Fruit fly (Drosophila melanogaster) whole organism, wandering third instar larva: ENCODE results near the gene Tl.

ENCODE experiments used
- Abd-B ChIP-seq: fragments of >200 bp; optimal IDR thresholded peaks from 2 replicates; lab custom pipeline; 2017; ENCODE audit warnings: missing biosample characterization, missing genetic modification characterization
- CG32264 ChIP-seq: fragments of 200-800 bp; sonication (Bioruptor generic); optimal IDR thresholded peaks from 2 replicates; lab custom pipeline; 2016; ENCODE audit warnings: missing biosample characterization, missing genetic modification characterization
- CG9705 ChIP-seq: fragments of 200-800 bp; sonication (Bioruptor generic); optimal IDR thresholded peaks from 2 replicates; lab custom pipeline; 2018; ENCODE audit warnings: missing biosample characterization, mild to moderate bottlenecking, missing genetic modification characterization
- CrebA ChIP-seq: fragments of 200-800 bp; sonication (Bioruptor generic); optimal IDR thresholded peaks from 2 replicates; lab custom pipeline; 2016; ENCODE audit warnings: missing biosample characterization, mild to moderate bottlenecking, missing genetic modification characterization, borderline replicate concordance
- Dfd ChIP-seq: fragments of >200 bp; optimal IDR thresholded peaks from 2 replicates; lab custom pipeline; 2017; ENCODE audit warnings: missing biosample characterization, missing genetic modification characterization
- Dif ChIP-seq: fragments of 200-275, 200-300 bp; sonication (Bioruptor generic); optimal IDR thresholded peaks from 2 replicates; lab custom pipeline; 2018; ENCODE audit warnings: missing biosample characterization, missing genetic modification characterization; ENCODE audit not compliant: partially characterized antibody
- GATAd ChIP-seq: sonication (Bioruptor generic); optimal IDR thresholded peaks from 2 replicates; lab custom pipeline; 2016; ENCODE audit warnings: missing biosample characterization, missing genetic modification characterization
- HLH106 ChIP-seq: fragments of 200-800 bp; optimal IDR thresholded peaks from 3 replicates; lab custom pipeline; 2019; ENCODE audit warnings: missing biosample characterization, mild to moderate bottlenecking, missing genetic modification characterization, moderate library complexity
- Hnf4 ChIP-seq: fragments of 200-800 bp; sonication (Bioruptor generic); optimal IDR thresholded peaks from 2 replicates; lab custom pipeline; 2016; ENCODE audit warnings: missing biosample characterization, mild to moderate bottlenecking, missing genetic modification characterization
- Hr78 ChIP-seq: fragments of >200 bp; optimal IDR thresholded peaks from 2 replicates; lab custom pipeline; 2017; ENCODE audit warnings: missing biosample characterization, missing genetic modification characterization
- Hr83 ChIP-seq: fragments of 200-300 bp; sonication (Bioruptor generic); optimal IDR thresholded peaks from 2 replicates; lab custom pipeline; 2016; ENCODE audit warnings: missing biosample characterization, mild to moderate bottlenecking, missing genetic modification characterization, moderate library complexity; ENCODE audit not compliant: poor library complexity, severe bottlenecking
- Jra ChIP-seq: sonication (Bioruptor generic); optimal IDR thresholded peaks from 2 replicates; lab custom pipeline; 2016; ENCODE audit warnings: missing biosample characterization, missing genetic modification characterization
- Mio ChIP-seq: sonication (Bioruptor generic); optimal IDR thresholded peaks from 2 replicates; lab custom pipeline; 2016; ENCODE audit warnings: missing biosample characterization, missing genetic modification characterization
- Myc ChIP-seq: fragments of >200 bp; optimal IDR thresholded peaks from 2 replicates; lab custom pipeline; 2017
- N ChIP-seq: fragments of >200 bp; optimal IDR thresholded peaks from 2 replicates; lab custom pipeline; 2018; ENCODE audit warnings: missing biosample characterization, missing external identifiers, missing genetic modification characterization
- OdsH ChIP-seq: fragments of 200-800 bp; sonication (Bioruptor generic); optimal IDR thresholded peaks from 2 replicates; lab custom pipeline; 2016; ENCODE audit warnings: missing biosample characterization, mild to moderate bottlenecking, missing genetic modification characterization
- Rel ChIP-seq, 2 experiments: fragments of 200-800 bp; sonication (Bioruptor generic) in 1 of 2; optimal IDR thresholded peaks; 2 replicates in 1 of 2; 3 replicates in 1 of 2; lab custom pipeline; 2016 to 2019; ENCODE audit warnings: mild to moderate bottlenecking in 2 of 2, missing biosample characterization in 2 of 2, missing genetic modification characterization in 2 of 2, moderate library complexity in 1 of 2
- Sp1 ChIP-seq: fragments of 200-800 bp; sonication (Bioruptor generic); optimal IDR thresholded peaks from 3 replicates; lab custom pipeline; 2019; ENCODE audit warnings: missing biosample characterization, mild to moderate bottlenecking, missing genetic modification characterization, moderate library complexity
- Vsx2 ChIP-seq: fragments of 200-300, 225-300 bp; sonication (Bioruptor generic); optimal IDR thresholded peaks from 2 replicates; lab custom pipeline; 2018; ENCODE audit warnings: missing biosample characterization, missing genetic modification characterization; ENCODE audit not compliant: partially characterized antibody
- br ChIP-seq: fragments of 200-800 bp; sonication (Bioruptor generic); optimal IDR thresholded peaks from 2 replicates; lab custom pipeline; 2016; ENCODE audit warnings: missing biosample characterization, missing genetic modification characterization
- brk ChIP-seq: fragments of 200-800 bp; sonication (Bioruptor generic); optimal IDR thresholded peaks from 2 replicates; lab custom pipeline; 2016; ENCODE audit warnings: missing biosample characterization, mild to moderate bottlenecking, missing genetic modification characterization
- dl ChIP-seq, 2 experiments: fragments of 175-275, 200-275 bp in 1 of 2; fragments of 200-275 bp in 1 of 2; sonication (Bioruptor generic); optimal IDR thresholded peaks; lab custom pipeline; 2018; ENCODE audit warnings: mild to moderate bottlenecking in 2 of 2, missing biosample characterization in 2 of 2, missing genetic modification characterization in 2 of 2, moderate library complexity in 2 of 2; ENCODE audit not compliant: partially characterized antibody in 2 of 2, insufficient read depth in 1 of 2
- dmrt93B ChIP-seq: fragments of 200-800 bp; sonication (Bioruptor generic); optimal IDR thresholded peaks from 2 replicates; lab custom pipeline; 2018; ENCODE audit warnings: missing biosample characterization, mild to moderate bottlenecking, missing genetic modification characterization
- dsf ChIP-seq: sonication (Bioruptor generic); optimal IDR thresholded peaks from 2 replicates; lab custom pipeline; 2016; ENCODE audit warnings: missing biosample characterization, missing genetic modification characterization, borderline replicate concordance
- ey ChIP-seq: fragments of 200-800 bp; sonication (Bioruptor generic); optimal IDR thresholded peaks from 2 replicates; lab custom pipeline; 2016; ENCODE audit warnings: missing biosample characterization, missing genetic modification characterization
- foxo ChIP-seq, 2 experiments: fragments of 200-800 bp; sonication (Bioruptor generic); optimal IDR thresholded peaks; 2 replicates in 1 of 2; 3 replicates in 1 of 2; lab custom pipeline; 2016 to 2017; ENCODE audit warnings: missing biosample characterization in 2 of 2, missing genetic modification characterization in 2 of 2
- fru ChIP-seq: fragments of 200-800 bp; sonication (Bioruptor generic); optimal IDR thresholded peaks from 3 replicates; lab custom pipeline; 2016; ENCODE audit warnings: missing biosample characterization, mild to moderate bottlenecking, missing genetic modification characterization
- h ChIP-seq: fragments of 200-800 bp; sonication (Bioruptor generic); optimal IDR thresholded peaks from 3 replicates; lab custom pipeline; 2016; ENCODE audit warnings: missing biosample characterization, mild to moderate bottlenecking, missing genetic modification characterization
- jim ChIP-seq: fragments of 175-275, 200-325 bp; sonication (Bioruptor generic); optimal IDR thresholded peaks from 2 replicates; lab custom pipeline; 2016; ENCODE audit warnings: missing biosample characterization, mild to moderate bottlenecking, missing genetic modification characterization
- lola ChIP-seq: fragments of >200 bp; optimal IDR thresholded peaks from 2 replicates; lab custom pipeline; 2017; ENCODE audit warnings: missing biosample characterization, missing genetic modification characterization
- pan ChIP-seq: fragments of >200 bp; optimal IDR thresholded peaks from 2 replicates; lab custom pipeline; 2017
- psq ChIP-seq: fragments of 200-800 bp; sonication (Bioruptor generic); optimal IDR thresholded peaks from 3 replicates; lab custom pipeline; 2017; ENCODE audit warnings: missing biosample characterization, mild to moderate bottlenecking, missing genetic modification characterization, moderate library complexity
- rgr ChIP-seq: fragments of 200-800 bp; sonication (Bioruptor generic); optimal IDR thresholded peaks from 3 replicates; lab custom pipeline; 2016; ENCODE audit warnings: missing biosample characterization, mild to moderate bottlenecking, missing genetic modification characterization
- sage ChIP-seq: fragments of 200-800 bp; sonication (Bioruptor generic); optimal IDR thresholded peaks from 2 replicates; lab custom pipeline; 2016; ENCODE audit warnings: missing biosample characterization, mild to moderate bottlenecking, missing genetic modification characterization
- sv ChIP-seq: fragments of 200-800 bp; sonication (Bioruptor generic); optimal IDR thresholded peaks from 3 replicates; lab custom pipeline; 2016; ENCODE audit warnings: missing biosample characterization, missing genetic modification characterization
- tai ChIP-seq: sonication (Bioruptor generic); optimal IDR thresholded peaks from 2 replicates; lab custom pipeline; 2016; ENCODE audit warnings: missing biosample characterization, missing genetic modification characterization
- usp ChIP-seq: fragments of >200 bp; optimal IDR thresholded peaks from 2 replicates; lab custom pipeline; 2017; ENCODE audit warnings: missing biosample characterization, missing genetic modification characterization
- woc ChIP-seq: sonication (Bioruptor generic); optimal IDR thresholded peaks from 2 replicates; lab custom pipeline; 2016; ENCODE audit warnings: missing biosample characterization, mild to moderate bottlenecking, missing genetic modification characterization

Tl gene

dm6 chr3R:26882230-26883014 is 83.6 kb downstream of the Tl start:
- no peak for TF ChIP-seq rgr (GFP tag; lab: Kevin White, UChicago)
- no peak for TF ChIP-seq CG9705 (GFP tag; lab: Kevin White, UChicago)
- peak; percentile 29 for TF ChIP-seq fru (GFP tag; lab: Kevin White, UChicago)
- no peak for TF ChIP-seq Myc (lab: Kevin White, UChicago)
- peak; percentile 0 for TF ChIP-seq psq
- no peak for TF ChIP-seq Dfd (GFP tag; lab: Kevin White, UChicago)
- TF ChIP-seq sv (GFP tag; lab: Kevin White, UChicago), result no peak
- no peak for TF ChIP-seq sage
- no peak for TF ChIP-seq tai
- TF ChIP-seq woc (GFP tag; lab: Kevin White, UChicago), result peak; percentile 22
- TF ChIP-seq HLH106 (tag; lab: Kevin White, UChicago), result peak; percentile 29
- no peak for TF ChIP-seq Vsx2
- TF ChIP-seq dsf, result no peak
- TF ChIP-seq brk (GFP tag; lab: Kevin White, UChicago), result peak; percentile 48
- TF ChIP-seq Hr83 (GFP tag; lab: Kevin White, UChicago), result no peak
- TF ChIP-seq foxo (GFP tag; optimal IDR thresholded peaks at IDR 0.05; lab: Kevin White, UChicago), result peak in 1 of 2 experiments; percentile 40
- TF ChIP-seq usp (GFP tag; lab: Kevin White, UChicago), result no peak
- no peak for TF ChIP-seq N (GFP tag; lab: Kevin White, UChicago)
- TF ChIP-seq ey (GFP tag; lab: Kevin White, UChicago), result peak; percentile 11
- TF ChIP-seq lola (GFP tag; lab: Kevin White, UChicago), result no peak
- no peak for TF ChIP-seq Rel (GFP tag; optimal IDR thresholded peaks at IDR 0.05; lab: Kevin White, UChicago)
- no peak for TF ChIP-seq Rel (tag; optimal IDR thresholded peaks at IDR 0.05; lab: Kevin White, UChicago)
- TF ChIP-seq Dif (GFP tag; lab: Kevin White, UChicago), result no peak
- TF ChIP-seq Sp1, result no peak
- no peak for TF ChIP-seq Hnf4 (GFP tag; lab: Kevin White, UChicago)
- TF ChIP-seq dl (GFP tag; optimal IDR thresholded peaks at IDR 0.05; lab: Kevin White, UChicago; ENCODE audit: insufficient read depth in 1 of 2, partially characterized antibody in 2 of 2), result no peak
- TF ChIP-seq OdsH (GFP tag; lab: Kevin White, UChicago), result no peak
- no peak for TF ChIP-seq jim (GFP tag; lab: Kevin White, UChicago)
- no peak for TF ChIP-seq pan
- peak; percentile 27 for TF ChIP-seq h (GFP tag; lab: Kevin White, UChicago)
- TF ChIP-seq Hr78, result no peak
- TF ChIP-seq Mio (GFP tag; lab: Kevin White, UChicago), result no peak
- TF ChIP-seq CG32264 (GFP tag; lab: Kevin White, UChicago), result no peak
- TF ChIP-seq Jra (GFP tag; lab: Kevin White, UChicago), result no peak

dm6 chr3R:26883015-26883292 is 84.1 kb downstream of the Tl start:
- TF ChIP-seq Sp1, result no peak

dm6 chr3R:26885192-26885591 is 86.4 kb downstream of the Tl start:
- TF ChIP-seq sv (GFP tag; lab: Kevin White, UChicago), result no peak
- TF ChIP-seq CG32264 (GFP tag; lab: Kevin White, UChicago), result no peak
- no peak for TF ChIP-seq psq
- TF ChIP-seq N (GFP tag; lab: Kevin White, UChicago), result no peak
- TF ChIP-seq Hr83 (GFP tag; lab: Kevin White, UChicago), result no peak
- no peak for TF ChIP-seq Sp1
- TF ChIP-seq woc (GFP tag; lab: Kevin White, UChicago), result no peak
- TF ChIP-seq sage, result no peak
- no peak for TF ChIP-seq ey (GFP tag; lab: Kevin White, UChicago)
- no peak for TF ChIP-seq Dfd (GFP tag; lab: Kevin White, UChicago)
- TF ChIP-seq Dif (GFP tag; lab: Kevin White, UChicago), result no peak
- no peak for TF ChIP-seq tai
- no peak for TF ChIP-seq OdsH (GFP tag; lab: Kevin White, UChicago)

dm6 chr3R:26886283-26886689 is 87.4 kb downstream of the Tl start:
- TF ChIP-seq GATAd (GFP tag; lab: Kevin White, UChicago), result no peak
- no peak for TF ChIP-seq Jra (GFP tag; lab: Kevin White, UChicago)
- no peak for TF ChIP-seq Dif (GFP tag; lab: Kevin White, UChicago)
- TF ChIP-seq Sp1, result peak; percentile 72
- TF ChIP-seq Hr78, result no peak
- peak; percentile 57 for TF ChIP-seq fru (GFP tag; lab: Kevin White, UChicago)
- peak; percentile 19 for TF ChIP-seq CG9705 (GFP tag; lab: Kevin White, UChicago)
- TF ChIP-seq pan, result no peak
- TF ChIP-seq brk (GFP tag; lab: Kevin White, UChicago), result no peak
- no peak for TF ChIP-seq Dfd (GFP tag; lab: Kevin White, UChicago)
- TF ChIP-seq tai, result peak; percentile 2
- TF ChIP-seq sage, result peak; percentile 1
- TF ChIP-seq Vsx2, result no peak
- peak; percentile 52 for TF ChIP-seq dmrt93B (GFP tag; lab: Kevin White, UChicago)
- peak; percentile 74 for TF ChIP-seq psq
- no peak for TF ChIP-seq Rel (GFP tag; optimal IDR thresholded peaks at IDR 0.05; lab: Kevin White, UChicago)
- no peak for TF ChIP-seq Rel (tag; optimal IDR thresholded peaks at IDR 0.05; lab: Kevin White, UChicago)
- TF ChIP-seq Hnf4 (GFP tag; lab: Kevin White, UChicago), result peak; percentile 16
- TF ChIP-seq HLH106 (tag; lab: Kevin White, UChicago), result peak; percentile 67
- no peak for TF ChIP-seq dsf
- TF ChIP-seq CG32264 (GFP tag; lab: Kevin White, UChicago), result no peak
- peak; percentile 16 for TF ChIP-seq br (GFP tag; lab: Kevin White, UChicago)
- TF ChIP-seq dl (GFP tag; optimal IDR thresholded peaks at IDR 0.05; lab: Kevin White, UChicago; ENCODE audit: insufficient read depth in 1 of 2, partially characterized antibody in 2 of 2), result no peak
- TF ChIP-seq CrebA, result no peak
- peak; percentile 51 for TF ChIP-seq h (GFP tag; lab: Kevin White, UChicago)
- TF ChIP-seq Abd-B (GFP tag; lab: Kevin White, UChicago), result no peak
- TF ChIP-seq rgr (GFP tag; lab: Kevin White, UChicago), result peak; percentile 74
